Worm (Caenorhabditis elegans): ENCODE measurements around the gene F38G1.3.

ce11 chrX:527663-528062 is 51.3 kb downstream of the F38G1.3 start:
- TF ChIP-seq pag-3 (tag; optimal IDR thresholded peaks at IDR 0.05; ENCODE audit: borderline replicate concordance) (no peak), hlh-15 (tag; optimal IDR thresholded peaks at IDR 0.05) (no peak), npax-4 (tag; optimal IDR thresholded peaks at IDR 0.05) (no peak), pros-1 (tag; optimal IDR thresholded peaks at IDR 0.05) (no peak), fkh-10 (GFP tag; optimal IDR thresholded peaks at IDR 0.05) (no peak), ceh-34 (tag; optimal IDR thresholded peaks at IDR 0.05) (no peak), pha-4 (tag; optimal IDR thresholded peaks at IDR 0.05) (no peak), odd-2 (tag; optimal IDR thresholded peaks at IDR 0.05) (no peak), unc-55 (GFP tag; optimal IDR thresholded peaks at IDR 0.05) (no peak), ama-1 (optimal IDR thresholded peaks at IDR 0.05) (no peak), tbx-2 (tag; optimal IDR thresholded peaks at IDR 0.05) (no peak)
